Fruit fly (Drosophila melanogaster): ENCODE measurements around the gene Rcd-1.

Rcd-1 gene

DNA sequence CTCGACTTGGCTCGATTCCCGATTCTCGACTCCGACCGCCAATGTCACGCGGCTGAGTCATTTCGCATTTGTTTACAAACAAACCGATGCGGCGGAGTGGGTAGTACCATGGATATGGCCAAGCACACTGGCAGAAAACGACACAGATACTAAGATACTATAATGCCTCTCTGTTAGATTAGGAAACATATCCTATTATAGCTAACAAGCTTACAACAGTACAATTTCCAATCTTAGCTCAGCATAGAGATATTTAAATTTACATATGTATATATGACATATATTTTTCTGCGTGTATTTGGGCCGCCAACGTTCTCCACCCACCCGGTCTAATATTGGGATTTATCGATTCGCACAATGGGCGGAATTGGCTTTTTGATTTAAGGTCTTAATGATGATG is 34.6 kb upstream of the Rcd-1 start (continued):
- peak; percentile 39 for TF ChIP-seq jing (GFP tag; optimal IDR thresholded peaks at IDR 0.05)
- TF ChIP-seq Poxn (GFP tag; IDR thresholded peaks at IDR 0.05) = peak; percentile 68; the same call in 1 of the 2 replicates
- TF ChIP-seq HmgD (GFP tag; optimal IDR thresholded peaks at IDR 0.05) = no peak
- no peak for TF ChIP-seq Opbp (GFP tag; IDR thresholded peaks at IDR 0.05; ENCODE audit: partially characterized antibody)
- peak; percentile 57 for TF ChIP-seq ems (GFP tag; optimal IDR thresholded peaks at IDR 0.05)
- TF ChIP-seq Stat92E (GFP tag; optimal IDR thresholded peaks at IDR 0.05) = no peak
- TF ChIP-seq chn (GFP tag; optimal IDR thresholded peaks at IDR 0.05) = peak; percentile 60
- TF ChIP-seq ara (GFP tag; IDR thresholded peaks at IDR 0.05) = peak; percentile 20; the same call in 1 of the 2 replicates
- TF ChIP-seq bcd (GFP tag; optimal IDR thresholded peaks at IDR 0.05) = peak; percentile 69
- peak; percentile 70 for TF ChIP-seq Blimp-1 (GFP tag; optimal IDR thresholded peaks at IDR 0.05)
- TF ChIP-seq CG13287 (GFP tag; IDR thresholded peaks at IDR 0.05; ENCODE audit: partially characterized antibody) = no peak
- TF ChIP-seq CG10462 (GFP tag; optimal IDR thresholded peaks at IDR 0.05) = peak; percentile 24
- peak; percentile 39 for TF ChIP-seq CG16863 (GFP tag; optimal IDR thresholded peaks at IDR 0.05)
- peak; percentile 83 for TF ChIP-seq CG31224 (GFP tag; IDR thresholded peaks at IDR 0.05)
- TF ChIP-seq shn (GFP tag; optimal IDR thresholded peaks at IDR 0.05) = no peak
- TF ChIP-seq CG4707 (GFP tag; optimal IDR thresholded peaks at IDR 0.05) = peak; percentile 13
- TF ChIP-seq CG17802 (tag; optimal IDR thresholded peaks at IDR 0.05) = peak; percentile 5
- peak; percentile 55 for TF ChIP-seq jumu (GFP tag; optimal IDR thresholded peaks at IDR 0.05)
- peak; percentile 72 for TF ChIP-seq tio (GFP tag; optimal IDR thresholded peaks at IDR 0.05)
- TF ChIP-seq CG30020 (tag; optimal IDR thresholded peaks at IDR 0.05) = peak; percentile 6
- peak; percentile 66 for TF ChIP-seq CG10543 (GFP tag; optimal IDR thresholded peaks at IDR 0.05)
- peak; percentile 70 for TF ChIP-seq Abd-B (GFP tag; optimal IDR thresholded peaks at IDR 0.05)
- no peak for TF ChIP-seq CG6791 (GFP tag; IDR thresholded peaks at IDR 0.05; ENCODE audit: partially characterized antibody)
- peak; percentile 78 for TF ChIP-seq Sox102F (GFP tag; optimal IDR thresholded peaks at IDR 0.05)
- TF ChIP-seq Ets65A (GFP tag) = peak; percentile 94
- TF ChIP-seq peb (GFP tag; IDR thresholded peaks at IDR 0.05) = peak; percentile 40; the same call in 1 of the 2 replicates
- TF ChIP-seq gsb-n (tag; optimal IDR thresholded peaks at IDR 0.05) = peak; percentile 28
- no peak for TF ChIP-seq CG2199 (GFP tag; IDR thresholded peaks at IDR 0.05)
- TF ChIP-seq CG10565 (GFP tag; optimal IDR thresholded peaks at IDR 0.05) = no peak
- no peak for TF ChIP-seq CG14965 (GFP tag; optimal IDR thresholded peaks at IDR 0.05; ENCODE audit: borderline replicate concordance)
- TF ChIP-seq Ptx1 (GFP tag; IDR thresholded peaks at IDR 0.05) = peak; percentile 82
- peak; percentile 60 for TF ChIP-seq CG14667 (GFP tag; IDR thresholded peaks at IDR 0.05)
- peak; percentile 51 for TF ChIP-seq Dip3 (GFP tag; optimal IDR thresholded peaks at IDR 0.05)
- TF ChIP-seq CG16779 (GFP tag; IDR thresholded peaks at IDR 0.05) = 0 out of 2 replicates have a peak, but pooled peaks have one; percentile 27
- peak; percentile 42 for TF ChIP-seq D19A (tag; optimal IDR thresholded peaks at IDR 0.05)
- no peak for TF ChIP-seq CG8478 (optimal IDR thresholded peaks at IDR 0.05)
- TF ChIP-seq ATbp (GFP tag; optimal IDR thresholded peaks at IDR 0.05) = peak; percentile 67
- TF ChIP-seq CG6254 (GFP tag; optimal IDR thresholded peaks at IDR 0.05) = peak; percentile 39
- TF ChIP-seq CG15696 (tag; optimal IDR thresholded peaks at IDR 0.05) = peak; percentile 25
- TF ChIP-seq CG9876 (GFP tag; optimal IDR thresholded peaks at IDR 0.05) = no peak
- peak; percentile 79 for TF ChIP-seq CG1603 (tag; optimal IDR thresholded peaks at IDR 0.05)
- 0 out of 2 replicates have a peak, but pooled peaks have one; percentile 24 for TF ChIP-seq bowl (GFP tag; IDR thresholded peaks at IDR 0.05)
- no peak for TF ChIP-seq Hmx (GFP tag; optimal IDR thresholded peaks at IDR 0.05)
- peak; percentile 62; the same call in 1 of the 2 replicates for TF ChIP-seq sens-2 (GFP tag; IDR thresholded peaks at IDR 0.05)
- peak; percentile 40 for TF ChIP-seq Mad (GFP tag; optimal IDR thresholded peaks at IDR 0.05)
- no peak for TF ChIP-seq odd (GFP tag; optimal IDR thresholded peaks at IDR 0.05)
- no peak for TF ChIP-seq Sin3A (optimal IDR thresholded peaks at IDR 0.05)
- TF ChIP-seq CG13775 (GFP tag; optimal IDR thresholded peaks at IDR 0.05) = peak; percentile 65
- TF ChIP-seq CG3281 (GFP tag; optimal IDR thresholded peaks at IDR 0.05) = peak; percentile 79
- peak; percentile 64 to 78 for TF ChIP-seq Pdp1 (GFP tag; optimal IDR thresholded peaks at IDR 0.05)
- TF ChIP-seq eyg (GFP tag; optimal IDR thresholded peaks at IDR 0.05) = no peak

All from whole organism, embryonic.